Fruit fly (Drosophila melanogaster) Kc167 (cell line): ENCODE data around the gene Arpc2.

Experiments used
- Myc ChIP-seq: fragments of >200 bp; optimal IDR thresholded peaks from 2 replicates; lab custom pipeline; 2017; ENCODE audit warnings: missing external identifiers
- Sin3A ChIP-seq: fragments of >200 bp; optimal IDR thresholded peaks from 2 replicates; lab custom pipeline; 2018; ENCODE audit warnings: missing external identifiers
- h ChIP-seq: fragments of >200 bp; optimal IDR thresholded peaks from 3 replicates; lab custom pipeline; 2018; ENCODE audit warnings: missing external identifiers
- insv ChIP-seq: fragments of >200 bp; optimal IDR thresholded peaks from 3 replicates; lab custom pipeline; 2018; ENCODE audit warnings: missing external identifiers
- psq ChIP-seq: fragments of >200 bp; optimal IDR thresholded peaks from 2 replicates; lab custom pipeline; 2017; ENCODE audit warnings: missing external identifiers
- ttk ChIP-seq: sonication (Bioruptor generic); optimal IDR thresholded peaks from 2 replicates; lab custom pipeline; 2017; ENCODE audit warnings: missing external identifiers

Arpc2 gene

dm6 chr2L:20414750-20415211 lies 2.1 kb upstream of the Arpc2 start, which contains the start of gene CG10947:
Gene CG10947 (minus strand): TSS chr2L:20414800.
- TF ChIP-seq h (lab: Kevin White, UChicago) (no peak), psq (no peak), Sin3A (lab: Kevin White, UChicago) (no peak), ttk (lab: Kevin White, UChicago) (no peak)

dm6 chr2L:20417597-20418286 lies 885 bp downstream of the Arpc2 start:
- TF ChIP-seq psq: no peak
- no peak for TF ChIP-seq h (lab: Kevin White, UChicago)
- TF ChIP-seq ttk (lab: Kevin White, UChicago): no peak
- TF ChIP-seq Myc (lab: Kevin White, UChicago): no peak
- no peak for TF ChIP-seq insv (lab: Kevin White, UChicago)
- no peak for TF ChIP-seq Sin3A (lab: Kevin White, UChicago)

- TF ChIP-seq Sin3A (lab: Kevin White, UChicago) (no peak), Myc (lab: Kevin White, UChicago) (no peak), h (lab: Kevin White, UChicago) (no peak), ttk (lab: Kevin White, UChicago) (no peak), psq (no peak), insv (lab: Kevin White, UChicago) (no peak)
Observed at dm6 chr2L:20420035-20420434, 3.2 kb downstream of the Arpc2 start.

DNA sequence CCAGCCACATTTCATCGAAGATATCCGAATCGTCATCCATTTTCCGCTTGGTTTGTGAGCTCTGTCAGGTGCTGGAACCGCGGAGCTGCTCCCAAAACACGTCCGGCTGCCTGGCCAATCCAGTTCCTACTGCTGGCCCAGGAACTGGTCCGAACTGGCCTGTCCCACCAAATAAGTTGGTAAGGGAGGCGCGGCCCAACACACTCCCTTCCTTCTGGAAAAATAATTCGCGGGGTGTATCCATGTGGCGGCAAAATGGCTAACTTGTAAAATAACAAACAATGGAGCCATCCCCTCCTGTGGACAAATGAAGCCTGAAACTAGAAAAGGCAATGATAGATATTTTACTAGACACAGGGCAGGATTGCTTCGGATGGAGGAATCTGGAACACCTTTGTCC lies 7.7 kb downstream of the Arpc2 start, which contains the start of gene CG15130:
CG15130 (minus strand) TSS at position 101 of the 400 bp plus-strand sequence.
- no peak for TF ChIP-seq ttk (lab: Kevin White, UChicago)
- TF ChIP-seq h (lab: Kevin White, UChicago): no peak

dm6 chr2L:20425854-20426396 lies 9.1 kb downstream of the Arpc2 start, which contains the start of gene CG31688:
Gene CG31688 (plus strand): TSS chr2L:20426199.
- TF ChIP-seq h (lab: Kevin White, UChicago): no peak
- TF ChIP-seq psq: no peak
- TF ChIP-seq Sin3A (lab: Kevin White, UChicago): no peak
- no peak for TF ChIP-seq insv (lab: Kevin White, UChicago)
- no peak for TF ChIP-seq Myc (lab: Kevin White, UChicago)
- TF ChIP-seq ttk (lab: Kevin White, UChicago): no peak

DNA sequence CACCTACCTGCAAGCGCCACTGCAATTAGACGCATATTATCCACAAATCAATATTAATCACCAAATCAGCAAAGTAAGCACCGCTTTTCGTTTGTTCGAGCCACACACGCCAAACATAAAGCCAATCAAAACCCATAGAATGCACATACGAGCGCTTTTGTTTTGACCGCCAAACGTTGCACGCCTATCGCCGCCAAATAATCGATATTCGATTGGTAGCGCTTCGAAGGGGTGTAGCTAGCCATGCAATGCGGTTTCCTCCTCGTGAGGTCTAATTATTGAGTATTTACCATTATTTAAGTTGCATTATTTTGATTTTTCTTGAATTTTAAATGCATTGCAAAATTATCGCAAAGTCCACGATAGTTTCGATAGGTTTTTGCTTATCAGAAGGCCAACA lies 10.5 kb downstream of the Arpc2 start:
- TF ChIP-seq ttk (lab: Kevin White, UChicago) (no peak), psq (no peak), h (lab: Kevin White, UChicago) (no peak), Myc (lab: Kevin White, UChicago) (no peak), insv (lab: Kevin White, UChicago) (no peak), Sin3A (lab: Kevin White, UChicago) (no peak)

dm6 chr2L:20428382-20428755 lies 11.5 kb downstream of the Arpc2 start:
- TF ChIP-seq Sin3A (lab: Kevin White, UChicago) (no peak), h (lab: Kevin White, UChicago) (no peak), ttk (lab: Kevin White, UChicago) (no peak), insv (lab: Kevin White, UChicago) (no peak), psq (no peak), Myc (lab: Kevin White, UChicago) (no peak)

DNA sequence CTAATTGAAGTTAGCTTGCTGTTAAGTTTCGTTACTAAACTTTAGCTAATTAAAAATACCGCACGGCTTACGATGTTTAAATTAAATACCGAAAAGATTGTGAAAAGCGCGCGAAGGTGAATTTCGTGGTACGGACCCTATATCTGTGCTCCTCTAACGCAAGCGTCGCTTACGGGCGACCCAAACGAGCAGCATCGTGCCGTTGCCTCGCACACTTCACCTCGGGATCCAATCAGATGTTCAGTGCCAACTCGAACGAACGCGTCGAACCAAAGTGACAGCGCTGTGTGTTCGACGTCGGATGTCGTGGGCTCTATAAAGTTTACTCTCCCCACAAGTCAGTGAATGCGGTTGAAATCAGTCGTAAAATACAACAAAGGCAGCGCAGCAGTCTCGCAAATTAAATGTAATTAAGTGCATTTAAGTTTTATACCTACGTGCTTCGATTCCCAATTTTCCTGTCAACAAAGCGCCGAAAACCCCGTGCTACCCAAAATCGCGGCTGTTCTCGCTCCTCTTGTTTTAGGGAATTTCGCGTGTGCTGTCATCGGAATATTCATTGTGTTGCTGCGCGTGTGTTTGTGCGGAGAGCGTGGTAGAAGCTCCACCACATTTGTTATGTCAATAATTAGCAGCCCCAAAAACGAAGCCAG lies 12.0 kb downstream of the Arpc2 start:
- TF ChIP-seq insv (lab: Kevin White, UChicago) (no peak), h (lab: Kevin White, UChicago) (no peak), psq (no peak), ttk (lab: Kevin White, UChicago) (no peak), Sin3A (lab: Kevin White, UChicago) (no peak), Myc (lab: Kevin White, UChicago) (no peak)

- no peak for TF ChIP-seq Myc (lab: Kevin White, UChicago)
- no peak for TF ChIP-seq ttk (lab: Kevin White, UChicago)
- TF ChIP-seq psq: no peak
- no peak for TF ChIP-seq Sin3A (lab: Kevin White, UChicago)
- TF ChIP-seq h (lab: Kevin White, UChicago): no peak
- TF ChIP-seq insv (lab: Kevin White, UChicago): no peak
Observed at dm6 chr2L:20429458-20429857, 12.6 kb downstream of the Arpc2 start.

DNA sequence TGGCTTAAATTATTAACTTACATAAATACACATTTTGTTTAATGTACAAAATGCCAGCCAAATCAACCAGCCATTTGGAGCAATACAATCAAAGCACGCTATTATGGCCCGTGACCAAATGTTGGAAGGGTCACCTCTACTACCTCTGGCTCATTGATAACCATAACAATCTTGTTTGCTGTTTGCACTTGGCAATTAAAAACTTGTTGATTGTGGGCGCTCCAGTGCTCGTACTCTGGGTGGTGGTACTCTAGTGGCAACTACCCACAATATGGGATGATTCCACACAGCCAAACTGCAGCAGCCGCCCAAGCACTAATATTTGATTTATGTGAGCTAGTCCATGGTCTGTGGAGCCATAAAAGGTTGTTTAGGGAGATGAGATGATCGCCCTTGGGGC lies 14.4 kb downstream of the Arpc2 start:
- TF ChIP-seq Sin3A (lab: Kevin White, UChicago): no peak
- no peak for TF ChIP-seq ttk (lab: Kevin White, UChicago)
- TF ChIP-seq psq: no peak
- no peak for TF ChIP-seq Myc (lab: Kevin White, UChicago)
- no peak for TF ChIP-seq h (lab: Kevin White, UChicago)
- no peak for TF ChIP-seq insv (lab: Kevin White, UChicago)

dm6 chr2L:20434779-20435178 lies 17.9 kb downstream of the Arpc2 start:
- no peak for TF ChIP-seq h (lab: Kevin White, UChicago)
- no peak for TF ChIP-seq Myc (lab: Kevin White, UChicago)
- no peak for TF ChIP-seq ttk (lab: Kevin White, UChicago)
- no peak for TF ChIP-seq insv (lab: Kevin White, UChicago)
- no peak for TF ChIP-seq psq
- no peak for TF ChIP-seq Sin3A (lab: Kevin White, UChicago)
